Worm (Caenorhabditis elegans) whole organism, dauer: ENCODE results near the gene W02B12.1.

ENCODE experiments used
- unc-62 ChIP-seq: sonication (generic microtip); optimal IDR thresholded peaks from 2 replicates; lab custom pipeline; 2017; ENCODE audit warnings: missing biosample characterization, missing genetic modification reagents, missing genetic modification characterization

The W02B12.1 gene

DNA sequence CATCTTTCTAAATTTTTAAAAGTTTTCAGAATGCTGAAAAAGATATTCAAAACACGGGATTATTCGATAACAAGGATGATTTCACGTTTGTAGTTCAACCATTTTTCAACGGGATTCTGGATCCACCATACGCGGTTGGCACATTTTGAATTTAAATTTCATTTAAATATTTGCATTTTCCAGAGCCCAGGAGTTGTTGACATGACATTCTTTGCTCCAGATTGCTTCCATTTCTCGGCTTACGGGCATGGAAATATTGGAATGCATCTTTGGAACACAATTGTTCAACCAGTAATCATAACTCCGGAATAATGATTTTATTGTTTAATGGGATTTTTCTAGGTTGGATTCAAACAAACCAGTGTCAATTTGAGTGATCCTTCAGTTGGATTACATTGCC is 2.1 kb downstream of the W02B12.1 start:
- no peak for TF ChIP-seq unc-62 (GFP tag; lab: Kevin White, UChicago)

- TF ChIP-seq unc-62 (GFP tag; lab: Kevin White, UChicago): no peak
These were observed 2.9 kb downstream of the W02B12.1 start for ce11 chrII:11451738-11452137.

DNA sequence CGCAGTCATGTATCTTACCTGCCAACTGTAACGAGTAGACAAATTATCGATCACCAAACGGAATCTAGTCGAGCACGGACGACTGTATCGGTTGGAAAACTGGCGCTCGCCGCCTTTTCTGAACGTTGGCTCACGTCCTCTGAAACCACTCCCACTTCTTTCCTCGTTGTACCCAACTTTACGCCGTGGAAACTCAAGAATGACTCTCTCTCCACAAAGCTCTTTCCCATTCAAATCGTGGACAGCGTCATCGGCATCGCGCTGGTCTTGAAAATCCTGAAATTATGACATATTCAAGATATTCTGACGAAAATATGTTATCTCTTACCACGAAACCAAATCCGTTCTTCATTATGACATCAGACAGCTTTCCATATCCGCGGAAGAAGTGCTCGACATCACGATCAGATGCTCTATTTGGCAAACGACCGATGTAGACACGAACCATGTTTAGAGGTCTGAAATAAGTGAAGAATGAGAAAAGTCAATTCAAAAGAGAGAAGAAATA is 3.7 kb downstream of the W02B12.1 start, which contains the start of gene rsp-2:
rsp-2 (minus strand) TSS at position 458 of the 508 bp plus-strand sequence.
- no peak for TF ChIP-seq unc-62 (GFP tag; lab: Kevin White, UChicago)

DNA sequence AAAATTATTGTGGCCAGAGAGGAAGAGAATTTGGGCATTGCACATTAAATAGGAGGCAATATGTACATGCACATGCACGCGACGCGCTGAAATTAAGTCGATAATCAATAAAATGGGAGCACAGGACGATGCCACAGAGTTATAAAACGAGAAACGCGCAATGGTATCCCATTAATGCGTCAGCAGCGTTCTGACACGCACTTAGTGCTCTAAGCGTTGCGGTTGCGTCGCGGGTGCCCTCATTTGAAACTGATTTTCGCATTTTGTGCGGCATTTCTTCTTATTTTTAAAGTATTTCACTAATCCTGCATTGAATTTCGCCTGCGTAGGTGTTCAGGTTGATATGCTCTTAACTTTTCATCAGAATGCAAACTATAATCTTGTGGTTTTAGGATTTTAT is 4.2 kb downstream of the W02B12.1 start, which contains the start of gene rsp-1:
rsp-1 (plus strand) TSS at position 338 of the 400 bp plus-strand sequence.
- no peak for TF ChIP-seq unc-62 (GFP tag; lab: Kevin White, UChicago)

- TF ChIP-seq unc-62 (GFP tag; lab: Kevin White, UChicago): no peak
These were observed 4.8 kb downstream of the W02B12.1 start for ce11 chrII:11453639-11454038.

DNA sequence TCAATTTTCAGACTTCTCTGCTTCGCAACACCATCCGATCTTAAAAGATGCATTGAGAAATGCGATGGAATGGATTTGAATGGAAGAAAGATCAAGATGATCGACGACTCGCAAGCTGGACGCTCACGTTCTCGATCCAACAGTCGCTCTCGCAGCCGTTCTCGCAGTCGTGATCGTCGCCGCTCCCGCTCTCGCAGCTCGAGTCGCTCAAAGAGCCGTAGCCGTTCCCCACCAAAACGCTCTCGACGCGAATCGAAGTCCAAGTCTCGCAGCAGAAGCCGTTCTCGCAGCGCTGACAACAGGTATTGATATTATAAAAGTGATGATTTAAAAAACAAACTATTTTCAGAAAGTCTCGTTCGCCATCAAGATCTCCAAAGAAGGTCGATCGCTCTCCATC is 6.3 kb downstream of the W02B12.1 start:
- no peak for TF ChIP-seq unc-62 (GFP tag; lab: Kevin White, UChicago)

DNA sequence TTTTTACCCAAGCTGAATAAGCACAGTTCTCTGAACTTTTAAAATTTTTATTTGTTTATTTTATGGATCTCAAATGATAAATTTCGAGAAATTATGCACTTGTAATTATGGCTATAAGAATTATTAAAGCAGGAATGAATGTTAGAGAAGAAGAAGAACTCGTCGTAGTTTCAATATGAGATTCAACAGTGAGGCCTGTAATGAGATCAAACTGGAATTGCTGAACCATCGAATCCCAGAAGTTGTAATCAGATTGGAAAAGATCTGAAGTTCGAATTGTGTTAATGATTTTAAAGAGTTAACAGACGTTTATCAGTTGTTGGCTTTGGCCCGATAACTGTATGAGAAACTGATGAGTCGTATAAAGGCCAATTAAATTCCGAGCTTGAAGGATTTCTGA is 6.9 kb downstream of the W02B12.1 start:
- no peak for TF ChIP-seq unc-62 (GFP tag; lab: Kevin White, UChicago)

DNA sequence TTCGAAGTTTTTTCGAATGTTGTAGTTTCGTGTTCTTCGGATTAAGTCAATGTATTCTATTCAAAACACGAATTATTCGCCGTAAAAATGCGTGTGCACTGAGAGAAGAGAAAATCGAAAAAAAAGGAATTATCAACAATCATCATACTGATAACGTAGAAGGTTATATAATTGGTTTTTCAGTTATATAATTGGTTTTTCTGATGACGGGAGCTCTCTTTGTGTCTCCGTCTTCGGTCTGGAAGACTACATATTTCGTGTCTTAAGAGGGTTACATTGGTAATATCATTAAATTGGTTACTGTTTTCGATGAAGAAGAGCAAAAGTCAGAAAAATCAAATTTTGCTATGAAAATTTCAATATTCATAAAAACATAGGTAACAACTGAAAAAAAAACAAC is 11.1 kb downstream of the W02B12.1 start:
- no peak for TF ChIP-seq unc-62 (GFP tag; lab: Kevin White, UChicago)

- no peak for TF ChIP-seq unc-62 (GFP tag; lab: Kevin White, UChicago)
These were observed 15.1 kb downstream of the W02B12.1 start for ce11 chrII:11463899-11464298.

DNA sequence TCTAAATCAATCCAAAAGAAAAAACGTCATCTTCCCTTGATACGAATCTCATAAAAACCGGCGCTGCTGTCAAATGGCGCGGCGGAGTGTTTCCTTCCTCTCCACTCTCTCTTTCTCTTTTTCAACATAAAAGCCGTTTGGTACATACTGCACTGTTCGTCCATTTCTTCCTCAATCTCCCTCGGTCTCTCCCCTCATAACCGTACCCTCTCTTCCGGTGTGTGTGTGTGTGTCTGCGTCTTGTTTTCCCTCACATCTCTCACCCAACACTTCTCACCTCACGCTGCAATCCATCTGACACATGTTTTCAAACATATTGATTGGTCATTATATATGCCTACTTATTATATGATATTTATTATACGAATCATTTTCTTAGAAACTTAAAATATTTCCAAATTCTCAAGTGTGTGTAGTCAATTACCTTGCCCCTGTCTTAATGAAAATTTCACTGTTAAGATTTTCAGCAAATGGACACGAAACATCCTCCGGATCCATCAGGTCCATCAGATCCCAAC is 15.7 kb downstream of the W02B12.1 start, which contains the start of the genes aars-1 and rga-1:
aars-1 (minus strand) TSS at position 71 of the 518 bp plus-strand sequence.
rga-1 (plus strand) TSS at position 468 of the 518 bp plus-strand sequence.
- TF ChIP-seq unc-62 (GFP tag; lab: Kevin White, UChicago): no peak

- no peak for TF ChIP-seq unc-62 (GFP tag; lab: Kevin White, UChicago)
These were observed 18.7 kb downstream of the W02B12.1 start, which contains the start of gene klp-17 for ce11 chrII:11467541-11467940. Gene klp-17, minus strand, starts transcription at chrII:11467641.

DNA sequence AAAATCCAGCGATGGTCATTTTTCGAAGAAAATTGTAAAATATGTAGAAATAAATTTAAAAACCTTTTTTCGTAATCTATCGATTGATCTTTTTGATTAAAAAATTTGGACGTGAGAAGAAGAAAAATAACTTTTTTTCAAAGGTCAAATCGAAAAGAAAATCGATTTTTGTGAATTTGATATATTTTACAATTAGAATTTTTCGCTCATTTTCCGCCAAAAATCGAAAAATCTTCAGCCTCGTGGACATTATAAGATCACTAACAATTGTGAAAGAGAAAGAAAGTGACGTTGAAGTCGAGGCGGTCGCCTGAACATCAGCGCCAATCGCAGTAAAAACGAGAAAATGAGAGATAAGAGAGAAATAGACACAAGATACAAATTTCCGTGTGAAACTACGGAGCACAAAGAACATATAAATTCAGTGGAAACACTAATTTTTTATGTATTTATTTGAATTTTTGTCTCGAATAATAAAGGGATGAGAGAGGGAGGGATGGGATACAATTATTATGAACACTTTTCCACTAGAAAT is 20.8 kb downstream of the W02B12.1 start, which contains the start of gene cisd-1:
cisd-1 (minus strand) TSS at position 51 of the 535 bp plus-strand sequence.
- no peak for TF ChIP-seq unc-62 (GFP tag; lab: Kevin White, UChicago)

- no peak for TF ChIP-seq unc-62 (GFP tag; lab: Kevin White, UChicago)
These were observed 23.1 kb downstream of the W02B12.1 start, which contains the start of gene mfn-1 for ce11 chrII:11471916-11472315. Gene mfn-1, minus strand, starts transcription at chrII:11472016.

DNA sequence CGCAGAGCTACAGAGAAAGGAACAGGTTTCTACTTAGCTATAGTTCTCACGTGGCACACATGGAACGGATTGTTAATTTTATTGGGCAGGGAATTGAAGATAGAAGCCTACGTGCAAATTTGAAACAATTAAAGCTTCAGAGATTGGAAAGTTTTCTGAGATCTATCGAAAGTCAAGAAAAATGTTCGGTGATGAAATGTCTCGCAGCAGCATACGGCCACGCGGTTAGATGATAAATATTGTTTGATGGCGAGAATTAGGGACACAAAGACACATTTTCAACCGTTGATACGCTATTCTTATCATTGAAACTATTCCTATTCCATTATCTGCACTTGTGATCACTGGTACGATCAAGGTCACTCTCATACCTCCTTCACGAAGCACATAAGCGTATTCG is 23.7 kb downstream of the W02B12.1 start:
- no peak for TF ChIP-seq unc-62 (GFP tag; lab: Kevin White, UChicago)

- no peak for TF ChIP-seq unc-62 (GFP tag; lab: Kevin White, UChicago)
These were observed 24.8 kb downstream of the W02B12.1 start, which contains the start of the genes metl-1 and W02B12.11 for ce11 chrII:11473525-11474181. Gene metl-1, minus strand, starts transcription at chrII:11473575. Gene W02B12.11, plus strand, starts transcription at chrII:11473861.

- no peak for TF ChIP-seq unc-62 (GFP tag; lab: Kevin White, UChicago)
These were observed 27.6 kb downstream of the W02B12.1 start, which contains the start of gene W02B12.16 for ce11 chrII:11476410-11476809. Gene W02B12.16, minus strand, starts transcription at chrII:11476510.
